Worm (Caenorhabditis elegans) whole organism, early embryonic: Measurements from ENCODE around the gene pgl-3.

Source experiments
- B0310.2 ChIP-seq: sonication (generic microtip); optimal IDR thresholded peaks from 2 replicates; lab custom pipeline; 2016; ENCODE audit warnings: mild to moderate bottlenecking, missing genetic modification characterization, missing compliant biosample characterization
- F13C5.2 ChIP-seq: sonication (generic microtip); optimal IDR thresholded peaks from 2 replicates; lab custom pipeline; 2017; ENCODE audit warnings: mild to moderate bottlenecking, missing genetic modification characterization, inconsistent platforms, missing compliant biosample characterization
- aly-1 ChIP-seq: sonication (generic microtip); optimal IDR thresholded peaks from 2 replicates; lab custom pipeline; 2016; ENCODE audit warnings: missing genetic modification characterization, missing compliant biosample characterization
- ama-1 ChIP-seq: fragments of 150-350 bp; optimal IDR thresholded peaks from 2 replicates; lab custom pipeline; 2014
- ceh-13 ChIP-seq: fragments of 200-800 bp; sonication (Bioruptor generic); optimal IDR thresholded peaks from 2 replicates; lab custom pipeline; 2018; ENCODE audit warnings: mild to moderate bottlenecking, missing genetic modification characterization, missing compliant biosample characterization
- ceh-36 ChIP-seq: sonication (generic microtip); optimal IDR thresholded peaks from 2 replicates; lab custom pipeline; 2016; ENCODE audit warnings: missing genetic modification characterization, inconsistent platforms, missing compliant biosample characterization
- ets-7 ChIP-seq: sonication (generic microtip); optimal IDR thresholded peaks from 2 replicates; lab custom pipeline; 2016; ENCODE audit warnings: missing genotype, missing genetic modification characterization, missing compliant biosample characterization
- flt-1 ChIP-seq: fragments of 200-800 bp; sonication (Bioruptor generic); IDR thresholded peaks from 2 replicates; pipeline ENCODE4 v1.3.6; 2022; ENCODE audit warnings: missing genetic modification characterization, missing compliant biosample characterization
- hmbx-1 ChIP-seq: sonication (generic microtip); optimal IDR thresholded peaks from 2 replicates; lab custom pipeline; 2016; ENCODE audit warnings: mild to moderate bottlenecking, missing genetic modification characterization, missing compliant biosample characterization
- hmg-4 ChIP-seq: fragments of 200-800 bp; sonication (Bioruptor generic); optimal IDR thresholded peaks from 2 replicates; lab custom pipeline; 2018; ENCODE audit warnings: mild to moderate bottlenecking, missing genetic modification characterization, missing compliant biosample characterization
- hnd-1 ChIP-seq: sonication (generic microtip); optimal IDR thresholded peaks from 2 replicates; lab custom pipeline; 2016; ENCODE audit warnings: missing genetic modification characterization, missing compliant biosample characterization
- pes-1 ChIP-seq: fragments of 200-800 bp; sonication (Bioruptor generic); IDR thresholded peaks from 2 replicates; pipeline ENCODE4 v1.3.6; 2022; ENCODE audit warnings: missing genetic modification reagents, missing genetic modification characterization, missing compliant biosample characterization
- scrt-1 ChIP-seq: fragments of 200-800 bp; sonication (Bioruptor generic); IDR thresholded peaks from 2 replicates; pipeline ENCODE4 v1.3.6; 2022; ENCODE audit warnings: missing genetic modification characterization, missing compliant biosample characterization
- sea-1 ChIP-seq: fragments of 200-800 bp; sonication (Bioruptor generic); conservative IDR thresholded peaks from 2 replicates; pipeline ENCODE4 v1.3.6; 2022; ENCODE audit warnings: missing genetic modification characterization, missing compliant biosample characterization
- tbx-11 ChIP-seq: fragments of 200-800 bp; sonication (Bioruptor generic); IDR thresholded peaks from 2 replicates; pipeline ENCODE4 v1.3.6; 2022; ENCODE audit warnings: missing genetic modification characterization, missing compliant biosample characterization
- tbx-37 ChIP-seq: fragments of 200-800 bp; sonication (Bioruptor generic); conservative IDR thresholded peaks from 2 replicates; pipeline ENCODE4 v1.3.6; 2022; ENCODE audit warnings: missing genetic modification reagents, missing genetic modification characterization, missing compliant biosample characterization
- tra-4 ChIP-seq: sonication (generic microtip); optimal IDR thresholded peaks from 2 replicates; lab custom pipeline; 2017; ENCODE audit warnings: missing genetic modification characterization, missing compliant biosample characterization

Gene pgl-3

DNA sequence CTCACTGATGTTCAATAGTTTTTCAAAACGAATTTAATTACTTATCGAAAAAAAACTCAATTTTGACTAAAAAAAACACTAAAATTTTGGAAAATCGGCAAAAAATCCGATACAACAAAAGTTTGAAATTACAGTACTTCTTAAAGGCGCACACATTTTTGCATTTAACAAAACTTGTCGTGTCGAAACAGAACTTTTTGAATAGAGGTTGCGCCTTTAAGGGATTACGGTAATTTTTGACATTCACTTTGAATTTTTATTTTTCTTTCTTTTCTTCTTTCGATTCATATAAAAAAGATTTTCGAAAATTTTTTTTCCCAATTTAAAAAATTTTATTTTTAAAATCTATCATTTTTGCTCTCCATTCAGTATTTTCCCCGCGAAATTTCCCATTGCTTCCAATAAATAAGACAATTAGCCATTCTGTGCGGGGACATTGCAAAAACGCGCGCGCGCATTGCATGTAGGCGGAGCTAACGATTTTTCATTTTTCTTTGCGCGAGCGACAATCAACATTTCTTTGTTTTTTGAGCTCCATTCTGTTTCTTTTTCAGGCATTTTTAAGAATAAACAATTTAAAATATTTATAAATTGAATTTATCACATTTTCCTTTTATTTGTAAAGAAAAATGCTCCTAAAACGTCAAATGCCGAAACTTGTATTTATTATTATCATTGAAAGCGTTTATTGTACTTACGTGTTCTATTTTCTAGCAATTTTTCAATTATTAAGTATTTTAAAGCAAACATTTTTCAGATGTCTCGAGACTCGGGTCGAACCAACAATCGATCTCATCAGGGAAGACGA, 24.4 kb upstream of the pgl-3 start, which contains the start of gene F39G3.3:
Gene F39G3.3, plus strand, starts transcription at position 758 of the 808 bp plus-strand sequence.
- peak; percentile 61 for TF ChIP-seq ets-7
- peak; percentile 65 for TF ChIP-seq aly-1 (tag; lab: Kevin White, UChicago)
- TF ChIP-seq scrt-1 = peak; percentile 85
- peak; percentile 74; the same call in 1 of the 2 replicates for TF ChIP-seq sea-1 (GFP tag; lab: Robert Waterston, UW)
- peak; percentile 85 for TF ChIP-seq hmg-4 (GFP tag; lab: Kevin White, UChicago)
- TF ChIP-seq hmbx-1 (tag; lab: Kevin White, UChicago) = peak; percentile 63
- TF ChIP-seq hnd-1 = peak; percentile 75
- TF ChIP-seq tbx-37 (GFP tag; lab: Robert Waterston, UW) = peak; percentile 82
- peak; percentile 15 for TF ChIP-seq tra-4 (tag; lab: Kevin White, UChicago)
- TF ChIP-seq ama-1 (lab: Kevin White, UChicago) = no peak
- TF ChIP-seq B0310.2 (tag; lab: Kevin White, UChicago) = peak; percentile 65
- TF ChIP-seq pes-1 (GFP tag; lab: Robert Waterston, UW) = peak; percentile 90
- peak; percentile 83 for TF ChIP-seq ceh-13 (GFP tag; lab: Kevin White, UChicago)
- peak; percentile 94 for TF ChIP-seq F13C5.2 (tag; lab: Kevin White, UChicago)
- TF ChIP-seq flt-1 = peak; percentile 74
- TF ChIP-seq tbx-11 (GFP tag; lab: Robert Waterston, UW) = peak; percentile 87
- peak; percentile 81 for TF ChIP-seq ceh-36 (tag; lab: Kevin White, UChicago)

DNA sequence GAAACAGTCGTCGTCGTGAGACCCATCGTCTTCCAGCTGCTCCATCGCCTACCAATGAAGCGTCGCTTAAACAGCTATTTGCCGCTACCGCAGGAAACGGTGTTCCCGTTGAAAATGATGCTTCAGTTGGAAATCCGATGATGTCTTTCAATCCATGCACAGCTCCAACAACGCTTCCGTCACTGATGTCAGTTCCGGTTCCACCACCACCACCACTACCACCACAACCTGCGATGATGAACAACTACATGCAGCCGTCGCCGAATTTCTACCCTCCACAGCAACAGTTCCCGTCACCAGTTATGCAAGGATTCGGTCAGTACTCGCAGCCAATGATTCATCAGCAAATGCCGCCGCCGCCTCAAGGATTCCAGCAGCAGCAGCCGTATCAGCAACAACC, 21.8 kb upstream of the pgl-3 start:
- TF ChIP-seq tbx-11 (GFP tag; lab: Robert Waterston, UW) (no peak), hnd-1 (no peak), tbx-37 (GFP tag; lab: Robert Waterston, UW) (no peak), pes-1 (GFP tag; lab: Robert Waterston, UW) (no peak), ceh-13 (GFP tag; lab: Kevin White, UChicago) (no peak), aly-1 (tag; lab: Kevin White, UChicago) (no peak), hmbx-1 (tag; lab: Kevin White, UChicago) (no peak), sea-1 (GFP tag; lab: Robert Waterston, UW) (no peak), flt-1 (no peak), B0310.2 (tag; lab: Kevin White, UChicago) (no peak), ceh-36 (tag; lab: Kevin White, UChicago) (no peak), scrt-1 (no peak), tra-4 (tag; lab: Kevin White, UChicago) (no peak), ets-7 (no peak)

DNA sequence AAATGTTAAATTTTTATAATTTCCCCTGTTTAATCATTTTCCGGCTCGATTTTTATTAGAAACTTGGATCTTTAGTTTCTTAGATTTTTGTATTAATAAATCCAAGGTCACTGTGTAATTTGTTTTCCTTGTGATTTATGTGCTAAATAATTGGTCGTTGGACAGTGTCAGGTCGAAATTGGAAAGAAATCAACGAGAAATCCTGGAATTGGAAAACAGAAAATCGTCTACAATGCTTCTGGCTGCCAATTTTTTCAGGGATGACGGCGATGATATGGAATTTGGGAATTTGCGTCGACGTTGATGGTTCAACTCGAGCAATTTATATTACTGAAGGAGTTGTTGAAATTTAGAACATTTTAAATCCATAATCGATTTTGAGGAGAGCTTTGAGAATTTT, 21.2 kb upstream of the pgl-3 start:
- TF ChIP-seq flt-1 (no peak), tra-4 (tag; lab: Kevin White, UChicago) (no peak), ceh-36 (tag; lab: Kevin White, UChicago) (no peak), sea-1 (GFP tag; lab: Robert Waterston, UW) (no peak), B0310.2 (tag; lab: Kevin White, UChicago) (no peak), scrt-1 (no peak), hmg-4 (GFP tag; lab: Kevin White, UChicago) (no peak), tbx-11 (GFP tag; lab: Robert Waterston, UW) (no peak), hmbx-1 (tag; lab: Kevin White, UChicago) (no peak), pes-1 (GFP tag; lab: Robert Waterston, UW) (no peak), aly-1 (tag; lab: Kevin White, UChicago) (no peak), hnd-1 (no peak)

DNA sequence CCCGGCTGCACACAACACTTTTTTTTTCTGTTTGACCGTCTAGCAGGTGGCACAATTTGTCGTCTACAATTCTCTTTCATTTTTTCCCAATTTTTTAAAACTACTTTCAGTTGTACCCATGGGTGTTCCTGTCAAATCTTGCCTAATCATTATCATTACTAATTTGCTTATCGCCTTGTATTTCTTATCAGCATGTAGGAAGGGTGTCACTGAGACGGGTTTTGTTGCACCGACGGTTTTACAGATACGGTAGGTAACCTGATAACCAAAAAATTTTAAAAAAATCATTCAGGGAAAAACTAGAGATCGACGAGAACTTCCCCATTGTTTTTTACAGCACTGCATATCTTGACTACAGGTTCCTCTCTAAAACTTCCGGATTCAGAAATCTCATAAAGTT, 18.1 kb upstream of the pgl-3 start, which contains the start of gene F39G3.2:
Gene F39G3.2, plus strand, starts transcription at position 105 of the 400 bp plus-strand sequence.
- TF ChIP-seq B0310.2 (tag; lab: Kevin White, UChicago) (no peak), tbx-11 (GFP tag; lab: Robert Waterston, UW) (no peak), F13C5.2 (tag; lab: Kevin White, UChicago) (no peak), aly-1 (tag; lab: Kevin White, UChicago) (no peak), flt-1 (no peak), tra-4 (tag; lab: Kevin White, UChicago) (no peak), scrt-1 (no peak), ama-1 (lab: Kevin White, UChicago) (no peak)

DNA sequence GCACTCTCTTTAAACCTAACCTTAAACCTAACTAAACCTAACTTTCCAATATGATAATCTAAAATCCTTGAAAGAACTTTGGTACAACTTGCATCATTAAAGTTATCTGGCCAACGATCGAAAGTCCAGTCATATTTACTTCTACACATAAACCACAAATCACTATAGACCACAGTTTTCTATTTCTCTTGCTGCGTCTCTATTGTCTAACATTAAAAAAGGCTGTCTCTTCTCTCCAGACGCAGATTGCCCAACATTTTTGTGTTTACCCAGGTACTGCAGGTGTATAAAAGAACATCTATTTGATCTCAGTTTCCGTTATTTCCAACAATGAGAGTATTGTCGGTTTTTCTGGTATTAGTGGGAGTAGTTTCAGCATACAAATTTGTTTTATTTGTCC, 13.6 kb upstream of the pgl-3 start, which contains the start of gene ugt-61:
Gene ugt-61, plus strand, starts transcription at position 233 of the 400 bp plus-strand sequence.
- TF ChIP-seq tbx-11 (GFP tag; lab: Robert Waterston, UW) (no peak), sea-1 (GFP tag; lab: Robert Waterston, UW) (no peak), B0310.2 (tag; lab: Kevin White, UChicago) (no peak), hmbx-1 (tag; lab: Kevin White, UChicago) (no peak), aly-1 (tag; lab: Kevin White, UChicago) (no peak), ama-1 (lab: Kevin White, UChicago) (no peak), ceh-36 (tag; lab: Kevin White, UChicago) (no peak), scrt-1 (no peak), hnd-1 (no peak), hmg-4 (GFP tag; lab: Kevin White, UChicago) (no peak)

DNA sequence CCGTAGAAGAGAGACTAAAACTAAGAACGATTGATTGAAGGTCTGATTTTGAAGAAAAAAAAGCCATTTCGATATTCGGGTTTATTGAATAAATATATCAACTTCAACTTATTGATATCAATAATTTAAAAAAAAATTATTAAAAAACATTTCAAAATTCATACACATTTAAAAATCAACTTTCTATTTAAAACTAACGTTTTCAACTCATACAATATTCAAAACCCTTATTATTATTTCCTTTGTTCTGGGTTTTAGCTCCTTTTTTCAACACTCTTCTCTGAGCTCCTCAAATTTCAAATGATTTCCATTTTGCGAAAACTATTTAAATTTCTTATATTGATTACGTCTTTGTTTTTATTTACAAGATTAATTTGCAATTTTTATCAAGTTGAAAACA, 10.5 kb upstream of the pgl-3 start, which contains the start of gene C18G1.7:
Gene C18G1.7, plus strand, starts transcription at position 301 of the 400 bp plus-strand sequence.
- TF ChIP-seq tbx-11 (GFP tag; lab: Robert Waterston, UW) (no peak), ama-1 (lab: Kevin White, UChicago) (no peak), sea-1 (GFP tag; lab: Robert Waterston, UW) (no peak), ets-7 (no peak), tbx-37 (GFP tag; lab: Robert Waterston, UW) (no peak), pes-1 (GFP tag; lab: Robert Waterston, UW) (no peak), scrt-1 (no peak), hmbx-1 (tag; lab: Kevin White, UChicago) (no peak), aly-1 (tag; lab: Kevin White, UChicago) (no peak), hmg-4 (GFP tag; lab: Kevin White, UChicago) (no peak), ceh-36 (tag; lab: Kevin White, UChicago) (no peak), ceh-13 (GFP tag; lab: Kevin White, UChicago) (no peak), hnd-1 (no peak), B0310.2 (tag; lab: Kevin White, UChicago) (no peak), F13C5.2 (tag; lab: Kevin White, UChicago) (no peak)
